Fruit fly (Drosophila melanogaster): ENCODE measurements around the gene CG14346.

The CG14346 gene

dm6 chr2L:1354009-1354408 is 13.8 kb upstream of the CG14346 start, which contains the start of gene CG5561:
Gene CG5561 (minus strand): TSS chr2L:1354109.
- no peak for TF ChIP-seq Hr78 (GFP tag; optimal IDR thresholded peaks at IDR 0.05)
- TF ChIP-seq pan (optimal IDR thresholded peaks at IDR 0.05) = no peak
- TF ChIP-seq sv (GFP tag; optimal IDR thresholded peaks at IDR 0.05) = no peak
- TF ChIP-seq usp (GFP tag; optimal IDR thresholded peaks at IDR 0.05) = no peak
- TF ChIP-seq Vsx2 (GFP tag; optimal IDR thresholded peaks at IDR 0.05; ENCODE audit: partially characterized antibody) = no peak
- no peak for TF ChIP-seq dl (GFP tag; optimal IDR thresholded peaks at IDR 0.05; ENCODE audit: insufficient read depth in 1 of 2, partially characterized antibody in 2 of 2)
- TF ChIP-seq jim (GFP tag; optimal IDR thresholded peaks at IDR 0.05) = no peak
- TF ChIP-seq Dif (GFP tag; optimal IDR thresholded peaks at IDR 0.05; ENCODE audit: partially characterized antibody) = no peak
- no peak for TF ChIP-seq Jra (GFP tag; optimal IDR thresholded peaks at IDR 0.05)
- no peak for TF ChIP-seq sage (GFP tag; optimal IDR thresholded peaks at IDR 0.05)
- TF ChIP-seq GATAd (GFP tag; optimal IDR thresholded peaks at IDR 0.05) = no peak
- no peak for TF ChIP-seq Hr83 (GFP tag; optimal IDR thresholded peaks at IDR 0.05; ENCODE audit: poor library complexity, severe bottlenecking)
- TF ChIP-seq ey (GFP tag; optimal IDR thresholded peaks at IDR 0.05) = no peak
- TF ChIP-seq h (GFP tag; optimal IDR thresholded peaks at IDR 0.05) = no peak
- TF ChIP-seq CG32264 (GFP tag; optimal IDR thresholded peaks at IDR 0.05) = no peak
- no peak for TF ChIP-seq rgr (GFP tag; optimal IDR thresholded peaks at IDR 0.05)
- no peak for TF ChIP-seq tai (GFP tag; optimal IDR thresholded peaks at IDR 0.05)
- TF ChIP-seq Sp1 (GFP tag; optimal IDR thresholded peaks at IDR 0.05) = no peak

- TF ChIP-seq Mio (GFP tag; optimal IDR thresholded peaks at IDR 0.05) (no peak), usp (GFP tag; optimal IDR thresholded peaks at IDR 0.05) (no peak), OdsH (GFP tag; optimal IDR thresholded peaks at IDR 0.05) (no peak), HLH106 (tag; optimal IDR thresholded peaks at IDR 0.05) (no peak), CrebA (GFP tag; optimal IDR thresholded peaks at IDR 0.05; ENCODE audit: borderline replicate concordance) (no peak), fru (GFP tag; optimal IDR thresholded peaks at IDR 0.05) (no peak), sv (GFP tag; optimal IDR thresholded peaks at IDR 0.05) (no peak), tai (GFP tag; optimal IDR thresholded peaks at IDR 0.05) (no peak), dmrt93B (GFP tag; optimal IDR thresholded peaks at IDR 0.05) (no peak), Dif (GFP tag; optimal IDR thresholded peaks at IDR 0.05; ENCODE audit: partially characterized antibody) (no peak), Abd-B (GFP tag; optimal IDR thresholded peaks at IDR 0.05) (no peak), jim (GFP tag; optimal IDR thresholded peaks at IDR 0.05) (no peak), Hnf4 (GFP tag; optimal IDR thresholded peaks at IDR 0.05) (no peak), dsf (GFP tag; optimal IDR thresholded peaks at IDR 0.05; ENCODE audit: borderline replicate concordance) (no peak), Hr83 (GFP tag; optimal IDR thresholded peaks at IDR 0.05; ENCODE audit: poor library complexity, severe bottlenecking) (no peak), sage (GFP tag; optimal IDR thresholded peaks at IDR 0.05) (no peak), pan (optimal IDR thresholded peaks at IDR 0.05) (no peak), brk (GFP tag; optimal IDR thresholded peaks at IDR 0.05) (no peak), Jra (GFP tag; optimal IDR thresholded peaks at IDR 0.05) (no peak)
These were observed 13.0 kb upstream of the CG14346 start, which contains the start of gene CG31924 for dm6 chr2L:1354819-1355218. Gene CG31924 (minus strand): TSS chr2L:1354919.

- TF ChIP-seq GATAd (GFP tag; optimal IDR thresholded peaks at IDR 0.05) (no peak), pan (optimal IDR thresholded peaks at IDR 0.05) (no peak), foxo (GFP tag; optimal IDR thresholded peaks at IDR 0.05) (no peak), psq (GFP tag; optimal IDR thresholded peaks at IDR 0.05) (no peak), Rel (GFP tag; optimal IDR thresholded peaks at IDR 0.05) (no peak), Rel (tag; optimal IDR thresholded peaks at IDR 0.05) (no peak), brk (GFP tag; optimal IDR thresholded peaks at IDR 0.05) (no peak), dl (GFP tag; optimal IDR thresholded peaks at IDR 0.05; ENCODE audit: insufficient read depth in 1 of 2, partially characterized antibody in 2 of 2) (no peak)
These were observed 12.0 kb upstream of the CG14346 start, which contains the start of gene CG5565 for dm6 chr2L:1355824-1356223. Gene CG5565 (minus strand): TSS chr2L:1355924.

- no peak for TF ChIP-seq Jra (GFP tag; optimal IDR thresholded peaks at IDR 0.05)
These were observed 8.1 kb upstream of the CG14346 start, which contains the start of gene CG31659 for dm6 chr2L:1359690-1360089. Gene CG31659 (minus strand): TSS chr2L:1359790.

All from whole organism, wandering third instar larva.